Worm (Caenorhabditis elegans) whole organism, young adult: ENCODE measurements around the gene Y55F3BR.11.

Experiments
- B0035.1 ChIP-seq: sonication (generic microtip); optimal IDR thresholded peaks from 2 replicates; lab custom pipeline; 2016; ENCODE audit warnings: missing genetic modification characterization, mild to moderate bottlenecking, missing compliant biosample characterization, missing genotype, missing genetic modification reagents
- B0261.1 ChIP-seq: sonication (generic microtip); optimal IDR thresholded peaks from 2 replicates; lab custom pipeline; 2016; ENCODE audit warnings: mild to moderate bottlenecking, missing genetic modification characterization, moderate library complexity, missing compliant biosample characterization
- C06A6.2 ChIP-seq: fragments of 200-800 bp; sonication (Bioruptor generic); conservative IDR thresholded peaks from 2 replicates; pipeline ENCODE4 v1.3.6; 2022; ENCODE audit warnings: missing genetic modification characterization, missing compliant biosample characterization
- C17E4.6 ChIP-seq: fragments of 200-800 bp; sonication (Bioruptor generic); IDR thresholded peaks from 2 replicates; pipeline ENCODE4 v1.3.6; 2022; ENCODE audit warnings: missing genetic modification reagents, missing genetic modification characterization, missing compliant biosample characterization
- F10E7.11 ChIP-seq: sonication (generic microtip); optimal IDR thresholded peaks from 2 replicates; lab custom pipeline; 2017; ENCODE audit warnings: mild to moderate bottlenecking, missing genetic modification characterization, moderate library complexity, missing compliant biosample characterization
- F23B12.7 ChIP-seq: sonication (generic microtip); optimal IDR thresholded peaks from 2 replicates; lab custom pipeline; 2017; ENCODE audit warnings: missing genetic modification characterization, mild to moderate bottlenecking, missing compliant biosample characterization, antibody characterized with exemption, moderate library complexity; ENCODE audit not compliant: insufficient read depth
- F33H1.4 ChIP-seq: fragments of 200-800 bp; sonication (Bioruptor generic); IDR thresholded peaks from 2 replicates; pipeline ENCODE4 v1.3.6; 2022; ENCODE audit warnings: missing genetic modification reagents, missing genetic modification characterization, missing compliant biosample characterization
- F57A8.1 ChIP-seq: fragments of 200-800 bp; sonication (Bioruptor generic); optimal IDR thresholded peaks from 2 replicates; lab custom pipeline; 2018; ENCODE audit warnings: mild to moderate bottlenecking, missing genetic modification characterization, moderate library complexity, missing compliant biosample characterization
- T26A5.8 ChIP-seq: sonication (generic microtip); optimal IDR thresholded peaks from 2 replicates; lab custom pipeline; 2016; ENCODE audit warnings: missing genetic modification characterization, missing compliant biosample characterization
- Y67H2A.10 ChIP-seq: fragments of 200-800 bp; sonication (Bioruptor generic); conservative IDR thresholded peaks from 2 replicates; pipeline ENCODE4 v1.3.6; 2022; ENCODE audit warnings: missing genetic modification reagents, missing genetic modification characterization, missing compliant biosample characterization
- Y95B8A.8 ChIP-seq: fragments of 200-800 bp; sonication (Bioruptor generic); IDR thresholded peaks from 2 replicates; pipeline ENCODE4 v1.3.6; 2022; ENCODE audit warnings: missing genetic modification reagents, missing genetic modification characterization, missing compliant biosample characterization
- akir-1 ChIP-seq: fragments of 200-800 bp; sonication (Bioruptor generic); optimal IDR thresholded peaks from 2 replicates; lab custom pipeline; 2018; ENCODE audit warnings: mild to moderate bottlenecking, missing genetic modification characterization, moderate library complexity, missing compliant biosample characterization
- atf-7 ChIP-seq: sonication (generic microtip); optimal IDR thresholded peaks from 2 replicates; lab custom pipeline; 2017; ENCODE audit warnings: mild to moderate bottlenecking, missing genetic modification characterization, missing compliant biosample characterization
- attf-6 ChIP-seq: fragments of 200-800 bp; sonication (Bioruptor generic); IDR thresholded peaks from 2 replicates; pipeline ENCODE4 v1.3.6; 2022; ENCODE audit warnings: missing genetic modification reagents, missing genetic modification characterization, missing compliant biosample characterization
- bed-2 ChIP-seq: fragments of 200-800 bp; sonication (Bioruptor generic); IDR thresholded peaks from 2 replicates; pipeline ENCODE4 v1.3.6; 2022; ENCODE audit warnings: missing genetic modification reagents, missing genetic modification characterization, missing compliant biosample characterization
- cebp-1 ChIP-seq, 2 experiments: fragments of 200-800 bp in 1 of 2; sonication (Bioruptor generic) in 1 of 2; sonication (generic microtip) in 1 of 2; IDR thresholded peaks in 1 of 2; optimal IDR thresholded peaks in 1 of 2; 2 replicates each; pipeline versions ENCODE4 v1.3.6 to Lab custom; 2017 to 2022; ENCODE audit warnings: missing compliant biosample characterization in 2 of 2, missing genetic modification characterization in 2 of 2, mild to moderate bottlenecking in 1 of 2, missing genetic modification reagents in 1 of 2, moderate library complexity in 1 of 2
- cebp-2 ChIP-seq: fragments of 200-800 bp; sonication (Bioruptor generic); IDR thresholded peaks from 2 replicates; pipeline ENCODE4 v1.3.6; 2022; ENCODE audit warnings: missing genetic modification characterization, missing compliant biosample characterization
- ceh-40 ChIP-seq: fragments of 200-800 bp; sonication (Bioruptor generic); IDR thresholded peaks from 2 replicates; pipeline ENCODE4 v1.3.6; 2022; ENCODE audit warnings: missing genetic modification characterization, missing compliant biosample characterization
- ceh-58 ChIP-seq: fragments of 200-800 bp; sonication (Bioruptor generic); IDR thresholded peaks from 2 replicates; pipeline ENCODE4 v1.3.6; 2022; ENCODE audit warnings: missing genetic modification characterization, missing compliant biosample characterization
- dox-1 ChIP-seq: fragments of 200-800 bp; sonication (Bioruptor generic); IDR thresholded peaks from 2 replicates; pipeline ENCODE4 v1.3.6; 2022; ENCODE audit warnings: missing genetic modification reagents, missing genetic modification characterization, missing compliant biosample characterization
- dpl-1 ChIP-seq: fragments of 150-350 bp; optimal IDR thresholded peaks from 2 replicates; lab custom pipeline; 2014; ENCODE audit warnings: missing biosample characterization, missing genetic modification reagents, missing genetic modification characterization
- him-1 ChIP-seq: sonication (generic microtip); optimal IDR thresholded peaks from 2 replicates; lab custom pipeline; 2016; ENCODE audit warnings: missing genotype, missing genetic modification reagents, missing genetic modification characterization, missing compliant biosample characterization
- hmg-20 ChIP-seq: fragments of 200-800 bp; sonication (Bioruptor generic); IDR thresholded peaks from 2 replicates; pipeline ENCODE4 v1.3.6; 2022; ENCODE audit warnings: missing genetic modification reagents, missing genetic modification characterization, missing compliant biosample characterization
- hsf-1 ChIP-seq: fragments of 200-800 bp; sonication (Bioruptor generic); IDR thresholded peaks from 2 replicates; pipeline ENCODE4 v1.3.6; 2022; ENCODE audit warnings: missing genetic modification reagents, missing genetic modification characterization, missing compliant biosample characterization
- let-526 ChIP-seq: fragments of 200-800 bp; sonication (Bioruptor generic); IDR thresholded peaks from 2 replicates; pipeline ENCODE4 v1.3.6; 2022; ENCODE audit warnings: missing genetic modification reagents, missing genetic modification characterization, missing compliant biosample characterization
- lin-40 ChIP-seq: sonication (generic microtip); optimal IDR thresholded peaks from 2 replicates; lab custom pipeline; 2016; ENCODE audit warnings: missing genetic modification characterization, mild to moderate bottlenecking, missing compliant biosample characterization, missing genotype, missing genetic modification reagents
- lin-54 ChIP-seq: fragments of 200-800 bp; sonication (Bioruptor generic); optimal IDR thresholded peaks from 2 replicates; lab custom pipeline; 2018; ENCODE audit warnings: mild to moderate bottlenecking, missing genetic modification characterization, missing compliant biosample characterization
- madf-3 ChIP-seq: fragments of 200-800 bp; sonication (Bioruptor generic); IDR thresholded peaks from 2 replicates; pipeline ENCODE4 v1.3.6; 2022; ENCODE audit warnings: missing genetic modification reagents, missing genetic modification characterization, missing compliant biosample characterization
- madf-6 ChIP-seq: fragments of 200-800 bp; sonication (Bioruptor generic); IDR thresholded peaks from 2 replicates; pipeline ENCODE4 v1.3.6; 2022; ENCODE audit warnings: missing genetic modification reagents, missing genetic modification characterization, missing compliant biosample characterization
- mel-28 ChIP-seq: sonication (generic microtip); optimal IDR thresholded peaks from 2 replicates; lab custom pipeline; 2016; ENCODE audit warnings: borderline replicate concordance, mild to moderate bottlenecking, missing genetic modification characterization, missing compliant biosample characterization
- nfya-1 ChIP-seq: sonication (generic microtip); optimal IDR thresholded peaks from 2 replicates; lab custom pipeline; 2017; ENCODE audit warnings: antibody characterized with exemption, missing compliant biosample characterization, missing genetic modification characterization, borderline replicate concordance; ENCODE audit not compliant: insufficient read depth
- nhr-120 ChIP-seq: fragments of 200-800 bp; sonication (Bioruptor generic); IDR thresholded peaks from 2 replicates; pipeline ENCODE4 v1.3.6; 2022; ENCODE audit warnings: missing genetic modification characterization, missing compliant biosample characterization
- nhr-179 ChIP-seq: sonication (generic microtip); optimal IDR thresholded peaks from 2 replicates; lab custom pipeline; 2016; ENCODE audit warnings: mild to moderate bottlenecking, missing genetic modification characterization, missing compliant biosample characterization
- snpc-3.4 ChIP-seq: sonication (generic microtip); optimal IDR thresholded peaks from 2 replicates; lab custom pipeline; 2017; ENCODE audit warnings: missing genetic modification characterization, mild to moderate bottlenecking, missing compliant biosample characterization, antibody characterized with exemption, moderate library complexity, missing genotype, missing genetic modification reagents
- snpc-4 ChIP-seq, 5 experiments: fragments of 150-350 bp in 1 of 5; sonication (generic microtip) in 4 of 5; optimal IDR thresholded peaks; 2 replicates each; lab custom pipeline; 2014 to 2018; ENCODE audit warnings: missing genetic modification characterization in 5 of 5, missing biosample characterization in 3 of 5, antibody characterized with exemption in 2 of 5, mild to moderate bottlenecking in 2 of 5, missing compliant biosample characterization in 2 of 5, missing genotype in 2 of 5, moderate library complexity in 2 of 5, missing genetic modification reagents in 1 of 5
- tbp1 ChIP-seq: fragments of 200-800 bp; sonication (Bioruptor generic); optimal IDR thresholded peaks from 2 replicates; lab custom pipeline; 2018; ENCODE audit warnings: mild to moderate bottlenecking, missing genetic modification characterization, missing compliant biosample characterization
- zfh-2 ChIP-seq: fragments of 200-800 bp; sonication (Bioruptor generic); conservative IDR thresholded peaks from 2 replicates; pipeline ENCODE4 v1.3.6; 2022; ENCODE audit warnings: missing genetic modification reagents, missing genetic modification characterization, missing compliant biosample characterization
- ztf-25 ChIP-seq: fragments of 200-800 bp; sonication (Bioruptor generic); IDR thresholded peaks from 2 replicates; pipeline ENCODE4 v1.3.6; 2022; ENCODE audit warnings: missing genetic modification reagents, missing genetic modification characterization, missing compliant biosample characterization
- ztf-26 ChIP-seq: sonication (generic microtip); optimal IDR thresholded peaks from 2 replicates; lab custom pipeline; 2017; ENCODE audit warnings: missing genetic modification characterization, missing compliant biosample characterization
- ztf-28 ChIP-seq: fragments of 200-800 bp; sonication (Bioruptor generic); IDR thresholded peaks from 2 replicates; pipeline ENCODE4 v1.3.6; 2022; ENCODE audit warnings: missing genetic modification reagents, missing genetic modification characterization, missing compliant biosample characterization
- ztf-6 ChIP-seq: fragments of 200-800 bp; sonication (Bioruptor generic); IDR thresholded peaks from 2 replicates; pipeline ENCODE4 v1.3.6; 2022; ENCODE audit warnings: missing genetic modification reagents, missing genetic modification characterization, missing compliant biosample characterization

The Y55F3BR.11 gene

ce11 chrIV:866828-867270 is 11.8 kb downstream of the Y55F3BR.11 start (continued):
- TF ChIP-seq hsf-1 (GFP tag; lab: Robert Waterston, UW) = peak; percentile 73; the same call in 1 of the 2 replicates
- TF ChIP-seq attf-6 (GFP tag; lab: Robert Waterston, UW) = peak; percentile 93
- peak; percentile 40 for TF ChIP-seq cebp-1 (GFP tag; IDR thresholded peaks at IDR 0.05; lab: Robert Waterston, UW)
- peak; percentile 48 for TF ChIP-seq cebp-1 (tag; optimal IDR thresholded peaks at IDR 0.05; lab: Kevin White, UChicago)
- TF ChIP-seq mel-28 = no peak
- no peak for TF ChIP-seq ceh-58
- no peak for TF ChIP-seq F57A8.1 (GFP tag; lab: Kevin White, UChicago)
- TF ChIP-seq cebp-2 = no peak
- no peak for TF ChIP-seq ceh-40
- TF ChIP-seq madf-3 = no peak; the same call in none of the 2 replicates

DNA sequence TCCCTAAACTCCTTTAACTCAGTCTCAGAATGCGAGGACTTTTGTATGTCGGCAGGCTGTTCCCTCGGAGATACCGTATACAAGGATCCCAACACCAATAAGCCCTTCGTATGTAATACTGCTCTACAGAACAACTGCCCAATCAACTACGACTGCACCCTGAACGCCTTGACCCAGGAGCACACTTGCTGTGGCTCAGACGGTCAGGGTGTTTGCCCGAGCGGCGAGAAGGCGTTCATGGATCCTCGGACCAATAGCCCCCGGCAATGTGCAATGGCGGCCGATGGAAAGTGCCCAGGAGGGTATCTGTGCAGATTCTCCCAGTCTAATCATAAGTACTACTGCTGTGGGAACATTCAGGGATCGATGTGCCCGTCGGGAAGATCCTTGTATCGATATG is 13.7 kb downstream of the Y55F3BR.11 start:
- TF ChIP-seq him-1 (tag; lab: Kevin White, UChicago) = no peak
- TF ChIP-seq lin-54 = no peak
- TF ChIP-seq dox-1 (GFP tag; lab: Robert Waterston, UW) = no peak
- 0 out of 2 replicates have a peak, but pooled peaks have one; percentile 11 for TF ChIP-seq ceh-58
- TF ChIP-seq zfh-2 (GFP tag; lab: Robert Waterston, UW) = peak; percentile 66
- no peak for TF ChIP-seq T26A5.8 (tag; lab: Kevin White, UChicago)
- TF ChIP-seq Y95B8A.8 (GFP tag; lab: Robert Waterston, UW) = no peak
- TF ChIP-seq, all 124 proteins: peak for 2

ce11 chrIV:873174-873788 is 18.3 kb downstream of the Y55F3BR.11 start:
- TF ChIP-seq snpc-3.4 (tag; lab: Kevin White, UChicago) (peak; percentile 6), nfya-1 (tag; lab: Kevin White, UChicago) (no peak), atf-7 (tag; lab: Kevin White, UChicago) (no peak), F10E7.11 (tag; lab: Kevin White, UChicago) (no peak), F23B12.7 (tag; lab: Kevin White, UChicago) (no peak), C06A6.2 (GFP tag; lab: Robert Waterston, UW) (no peak), ztf-28 (no peak), tbp1 (GFP tag; lab: Kevin White, UChicago) (peak; percentile 81), F57A8.1 (GFP tag; lab: Kevin White, UChicago) (no peak), B0261.1 (tag; lab: Kevin White, UChicago) (peak; percentile 48), let-526 (no peak), madf-6 (GFP tag; lab: Robert Waterston, UW) (0 out of 2 replicates have a peak, but pooled peaks have one; percentile 11), dox-1 (GFP tag; lab: Robert Waterston, UW) (0 out of 2 replicates have a peak, but pooled peaks have one; percentile 8), cebp-1 (GFP tag; IDR thresholded peaks at IDR 0.05; lab: Robert Waterston, UW) (no peak), cebp-1 (tag; optimal IDR thresholded peaks at IDR 0.05; lab: Kevin White, UChicago) (peak; percentile 22), snpc-4 (GFP tag; optimal IDR thresholded peaks at IDR 0.05; lab: Kevin White, UChicago) (no peak), snpc-4 (tag; optimal IDR thresholded peaks at IDR 0.05; lab: Kevin White, UChicago) (peak in 1 of 4 experiments; percentile 37), hsf-1 (GFP tag; lab: Robert Waterston, UW) (no peak), nhr-179 (no peak), ztf-6 (GFP tag; lab: Robert Waterston, UW) (no peak), C17E4.6 (no peak), Y67H2A.10 (GFP tag; lab: Robert Waterston, UW) (no peak), F33H1.4 (peak; percentile 42), ztf-26 (no peak), akir-1 (GFP tag; lab: Kevin White, UChicago) (no peak), bed-2 (GFP tag; lab: Robert Waterston, UW) (no peak), hmg-20 (no peak), him-1 (tag; lab: Kevin White, UChicago) (peak; percentile 9), nhr-120 (no peak), lin-40 (tag; lab: Kevin White, UChicago) (no peak), dpl-1 (GFP tag; lab: Kevin White, UChicago) (peak; percentile 2), B0035.1 (tag; lab: Kevin White, UChicago) (no peak), zfh-2 (GFP tag; lab: Robert Waterston, UW) (no peak), ztf-25 (no peak), lin-54 (peak; percentile 33)
